Worm (Caenorhabditis elegans) whole organism, L1 larva: ENCODE measurements around the gene F14F7.4.

Source experiments
- C16A3.4 ChIP-seq: fragments of 150-350 bp; optimal IDR thresholded peaks from 2 replicates; lab custom pipeline; 2014; ENCODE audit warnings: missing biosample characterization, missing genetic modification characterization
- C34B4.2 ChIP-seq: sonication (generic microtip); optimal IDR thresholded peaks from 2 replicates; lab custom pipeline; 2017; ENCODE audit warnings: mild to moderate bottlenecking, missing genetic modification characterization, missing compliant biosample characterization
- F16B12.6 ChIP-seq: fragments of 150-350 bp; optimal IDR thresholded peaks from 2 replicates; lab custom pipeline; 2014; ENCODE audit warnings: missing biosample characterization, missing genetic modification characterization
- alr-1 ChIP-seq: fragments of 200-800 bp; sonication (Bioruptor generic); optimal IDR thresholded peaks from 2 replicates; lab custom pipeline; 2018; ENCODE audit warnings: borderline replicate concordance, mild to moderate bottlenecking, missing genetic modification characterization, missing compliant biosample characterization
- aly-2 ChIP-seq: fragments of 150-350 bp; optimal IDR thresholded peaks from 2 replicates; lab custom pipeline; 2014; ENCODE audit warnings: missing biosample characterization, missing genetic modification characterization
- ama-1 ChIP-seq: fragments of 150-350 bp; optimal IDR thresholded peaks from 2 replicates; lab custom pipeline; 2014
- ces-1 ChIP-seq: fragments of 150-350 bp; optimal IDR thresholded peaks from 2 replicates; lab custom pipeline; 2014; ENCODE audit warnings: missing biosample characterization, missing genetic modification reagents, missing genetic modification characterization
- dpl-1 ChIP-seq, 3 experiments: fragments of 150-350 bp in 2 of 3; sonication (generic microtip) in 1 of 3; optimal IDR thresholded peaks; 2 replicates each; lab custom pipeline; 2014 to 2017; ENCODE audit warnings: missing biosample characterization in 3 of 3, missing genetic modification characterization in 3 of 3, missing genetic modification reagents in 3 of 3
- dsc-1 ChIP-seq: sonication (generic microtip); optimal IDR thresholded peaks from 2 replicates; lab custom pipeline; 2016; ENCODE audit warnings: mild to moderate bottlenecking, missing genetic modification characterization, missing compliant biosample characterization
- efl-3 ChIP-seq: fragments of 200-800 bp; sonication (Bioruptor generic); optimal IDR thresholded peaks from 2 replicates; lab custom pipeline; 2018; ENCODE audit warnings: mild to moderate bottlenecking, missing genetic modification characterization, missing compliant biosample characterization
- egl-13 ChIP-seq: sonication (generic microtip); optimal IDR thresholded peaks from 2 replicates; lab custom pipeline; 2016; ENCODE audit warnings: missing genotype, missing genetic modification reagents, missing genetic modification characterization, missing compliant biosample characterization
- hlh-17 ChIP-seq: fragments of 200-800 bp; sonication (Bioruptor generic); optimal IDR thresholded peaks from 2 replicates; lab custom pipeline; 2018; ENCODE audit warnings: missing genetic modification characterization, mild to moderate bottlenecking, missing compliant biosample characterization, moderate library complexity, borderline replicate concordance
- hpl-2 ChIP-seq: fragments of 150-350 bp; optimal IDR thresholded peaks from 2 replicates; lab custom pipeline; 2014; ENCODE audit warnings: missing biosample characterization, missing genetic modification reagents, missing genetic modification characterization
- lin-13 ChIP-seq: fragments of 150-350 bp; optimal IDR thresholded peaks from 2 replicates; lab custom pipeline; 2014; ENCODE audit warnings: missing biosample characterization, missing genetic modification reagents, missing genetic modification characterization
- lin-14 ChIP-seq: fragments of 200-800 bp; sonication (Bioruptor generic); optimal IDR thresholded peaks from 2 replicates; lab custom pipeline; 2018; ENCODE audit warnings: mild to moderate bottlenecking, missing genetic modification characterization, moderate library complexity, missing compliant biosample characterization
- lin-15B ChIP-seq: fragments of 150-350 bp; sonication (generic microtip); optimal IDR thresholded peaks from 3 replicates; lab custom pipeline; 2014; ENCODE audit warnings: missing biosample characterization, missing genetic modification characterization
- lin-35 ChIP-seq, 2 experiments: fragments of 150-350 bp; optimal IDR thresholded peaks; 2 replicates each; lab custom pipeline; 2014; ENCODE audit warnings: missing biosample characterization in 2 of 2, missing genetic modification characterization in 2 of 2, missing genetic modification reagents in 2 of 2
- nhr-237 ChIP-seq: fragments of 150-350 bp; optimal IDR thresholded peaks from 2 replicates; lab custom pipeline; 2014; ENCODE audit warnings: missing biosample characterization, missing genetic modification characterization
- nhr-76 ChIP-seq: sonication (generic microtip); optimal IDR thresholded peaks from 2 replicates; lab custom pipeline; 2017; ENCODE audit warnings: missing biosample characterization, missing genetic modification characterization
- nhr-77 ChIP-seq: fragments of 150-350 bp; optimal IDR thresholded peaks from 2 replicates; lab custom pipeline; 2014; ENCODE audit warnings: missing biosample characterization, missing genetic modification characterization
- nhr-90 ChIP-seq: sonication (generic microtip); optimal IDR thresholded peaks from 2 replicates; lab custom pipeline; 2016; ENCODE audit warnings: mild to moderate bottlenecking, missing genetic modification characterization, missing compliant biosample characterization; ENCODE audit not compliant: poor library complexity
- rnt-1 ChIP-seq: sonication (generic microtip); optimal IDR thresholded peaks from 2 replicates; lab custom pipeline; 2016; ENCODE audit warnings: mild to moderate bottlenecking, missing genetic modification characterization, moderate library complexity, missing compliant biosample characterization
- skn-1 ChIP-seq: fragments of 150-350 bp; optimal IDR thresholded peaks from 2 replicates; lab custom pipeline; 2014; ENCODE audit warnings: missing biosample characterization, missing genetic modification characterization
- snpc-4 ChIP-seq: fragments of 150-350 bp; optimal IDR thresholded peaks from 2 replicates; lab custom pipeline; 2014; ENCODE audit warnings: missing biosample characterization, missing genetic modification characterization
- snu-23 ChIP-seq: sonication (generic microtip); optimal IDR thresholded peaks from 2 replicates; lab custom pipeline; 2016; ENCODE audit warnings: missing genetic modification characterization, missing compliant biosample characterization
- sox-4 ChIP-seq: sonication (generic microtip); optimal IDR thresholded peaks from 2 replicates; lab custom pipeline; 2016; ENCODE audit warnings: missing genetic modification characterization, missing compliant biosample characterization
- sptf-1 ChIP-seq: fragments of 150-350 bp; optimal IDR thresholded peaks from 2 replicates; lab custom pipeline; 2014; ENCODE audit warnings: missing biosample characterization, missing genetic modification characterization
- tbx-2 ChIP-seq: sonication (generic microtip); optimal IDR thresholded peaks from 2 replicates; lab custom pipeline; 2016; ENCODE audit warnings: missing genetic modification characterization, missing compliant biosample characterization
- tlp-1 ChIP-seq: fragments of 150-350 bp; optimal IDR thresholded peaks from 2 replicates; lab custom pipeline; 2014; ENCODE audit warnings: missing biosample characterization, missing genetic modification characterization
- xbp-1 ChIP-seq: sonication (generic microtip); optimal IDR thresholded peaks from 2 replicates; lab custom pipeline; 2016; ENCODE audit warnings: missing genetic modification characterization, missing compliant biosample characterization
- zip-4 ChIP-seq: fragments of 200-800 bp; sonication (Bioruptor generic); optimal IDR thresholded peaks from 2 replicates; lab custom pipeline; 2018; ENCODE audit warnings: mild to moderate bottlenecking, missing genetic modification characterization, moderate library complexity, missing compliant biosample characterization
- ztf-11 ChIP-seq, 2 experiments: sonication (generic microtip); optimal IDR thresholded peaks; 2 replicates each; lab custom pipeline; 2016 to 2017; ENCODE audit warnings: missing genetic modification characterization in 2 of 2, missing biosample characterization in 1 of 2, missing compliant biosample characterization in 1 of 2
- ztf-4 ChIP-seq: fragments of 150-350 bp; optimal IDR thresholded peaks from 2 replicates; lab custom pipeline; 2014; ENCODE audit warnings: missing biosample characterization, missing genetic modification characterization

F14F7.4 gene

DNA sequence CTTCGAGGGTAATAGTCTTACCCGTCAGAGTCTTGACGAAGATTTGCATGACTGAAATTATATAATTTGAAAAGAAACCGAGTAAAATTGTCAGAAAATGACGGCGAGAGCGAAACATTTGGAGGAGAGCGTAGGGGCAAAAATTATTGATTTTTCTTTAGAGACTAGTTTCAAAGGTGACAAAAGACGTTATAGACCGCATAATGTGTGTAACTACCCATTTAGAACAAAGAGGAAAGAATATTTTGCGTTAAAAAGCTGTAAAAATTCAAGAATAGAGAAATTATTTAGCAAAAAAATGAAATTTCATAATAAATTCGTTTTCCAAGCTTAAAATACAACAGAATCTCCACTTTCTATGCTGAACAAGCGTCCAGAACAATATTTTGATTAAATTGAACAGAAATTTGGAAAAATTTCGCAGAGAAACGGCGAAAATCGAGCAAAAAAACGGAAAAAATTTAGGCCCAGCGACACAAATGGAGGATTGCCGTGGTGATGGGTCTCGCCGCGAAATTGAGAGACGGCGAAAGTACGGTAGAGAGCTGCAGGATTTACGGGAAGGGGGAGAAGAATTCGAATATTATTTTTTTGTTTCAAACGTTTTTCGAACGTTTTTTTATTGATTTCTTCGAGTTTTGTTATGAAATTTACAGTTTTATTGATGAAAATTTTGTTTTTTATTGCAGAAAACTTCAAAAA lies 50.9 kb downstream of the F14F7.4 start, which contains the start of the genes ubq-2 and frg-1 (continued):
- TF ChIP-seq rnt-1 (tag; lab: Kevin White, UChicago) (peak; percentile 93), lin-35 (GFP tag; optimal IDR thresholded peaks at IDR 0.05; lab: Kevin White, UChicago) (peak; percentile 83 to 91), ces-1 (GFP tag; lab: Kevin White, UChicago) (no peak), tlp-1 (tag; lab: Kevin White, UChicago) (no peak), xbp-1 (tag; lab: Kevin White, UChicago) (peak; percentile 89), ztf-11 (tag; optimal IDR thresholded peaks at IDR 0.05; lab: Kevin White, UChicago) (peak in 1 of 2 experiments; percentile 64), hlh-17 (GFP tag; lab: Kevin White, UChicago) (no peak), alr-1 (tag; lab: Kevin White, UChicago) (no peak), ztf-4 (tag; lab: Kevin White, UChicago) (peak; percentile 68), aly-2 (tag; lab: Kevin White, UChicago) (peak; percentile 84), lin-15B (tag; lab: Kevin White, UChicago) (peak; percentile 69), snpc-4 (tag; lab: Kevin White, UChicago) (peak; percentile 45), C34B4.2 (tag; lab: Kevin White, UChicago) (no peak), nhr-77 (tag; lab: Kevin White, UChicago) (peak; percentile 79), sptf-1 (no peak), F16B12.6 (tag; lab: Kevin White, UChicago) (peak; percentile 78), tbx-2 (tag; lab: Kevin White, UChicago) (peak; percentile 91), efl-3 (no peak), snu-23 (GFP tag; lab: Kevin White, UChicago) (peak; percentile 97), sox-4 (peak; percentile 79), nhr-76 (no peak), hpl-2 (GFP tag; lab: Kevin White, UChicago) (peak; percentile 72), nhr-237 (tag; lab: Kevin White, UChicago) (no peak), ama-1 (peak; percentile 26), lin-14 (peak; percentile 87), dpl-1 (GFP tag; optimal IDR thresholded peaks at IDR 0.05; lab: Kevin White, UChicago) (peak; percentile 78 to 84 (median 84)), zip-4 (peak; percentile 69), egl-13 (tag; lab: Kevin White, UChicago) (peak; percentile 67), skn-1 (tag; lab: Kevin White, UChicago) (peak; percentile 60), nhr-90 (peak; percentile 86), lin-13 (GFP tag; lab: Kevin White, UChicago) (peak; percentile 88), C16A3.4 (tag; lab: Kevin White, UChicago) (peak; percentile 87), dsc-1 (tag; lab: Kevin White, UChicago) (peak; percentile 93)
- TF ChIP-seq, all 84 proteins: peak for 57
